Worm (Caenorhabditis elegans): Measurements from ENCODE around the gene grd-7.
A peak's percentile ranks its signal among the peaks of the same experiment; 100 is the strongest.

Gene grd-7

DNA sequence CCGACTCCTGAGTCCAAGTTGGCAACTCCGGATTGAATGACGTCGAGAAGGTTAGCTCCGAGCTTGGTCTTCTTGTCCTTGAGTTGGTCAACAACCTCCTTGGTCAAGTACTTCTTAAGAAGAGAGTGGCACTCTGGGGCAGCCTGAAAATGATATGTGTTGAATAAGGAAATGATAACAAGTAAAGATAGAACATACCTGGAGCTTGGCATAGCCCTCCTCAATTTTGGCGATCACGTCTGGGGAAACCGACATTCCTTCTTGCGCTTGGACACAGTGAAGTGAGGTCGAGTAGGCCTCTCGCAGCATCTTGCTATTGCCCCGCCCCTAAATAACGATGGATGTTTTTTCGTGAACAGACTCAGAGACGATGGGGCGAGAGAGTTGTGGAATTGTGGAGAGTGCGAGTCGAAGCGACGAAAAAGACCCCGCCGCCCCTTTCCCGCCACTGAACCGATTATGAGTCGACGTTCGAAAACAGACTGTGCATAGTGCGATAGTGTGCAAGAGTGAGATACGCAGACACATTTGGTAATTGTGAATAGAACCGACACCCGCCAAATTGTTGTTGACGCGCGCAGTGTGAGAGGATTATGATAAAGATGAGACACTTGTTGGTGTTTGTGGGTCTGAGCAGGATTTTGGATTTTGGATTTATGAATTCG lies 37.0 kb downstream of the grd-7 start (continued):
- TF ChIP-seq nhr-111 (GFP tag; optimal IDR thresholded peaks at IDR 0.05) (no peak), ZK337.2 (GFP tag; IDR thresholded peaks at IDR 0.05) (no peak), ceh-28 (tag; optimal IDR thresholded peaks at IDR 0.05) (no peak), nhr-6 (tag; optimal IDR thresholded peaks at IDR 0.05) (peak; percentile 55)

- TF ChIP-seq ceh-20 (GFP tag; IDR thresholded peaks at IDR 0.05) = 0 out of 2 replicates have a peak, but pooled peaks have one; percentile 8
- no peak for TF ChIP-seq spr-1 (tag; optimal IDR thresholded peaks at IDR 0.05)
- no peak for TF ChIP-seq ctbp-1 (GFP tag; IDR thresholded peaks at IDR 0.05)
- no peak for TF ChIP-seq saeg-2 (GFP tag; IDR thresholded peaks at IDR 0.05)
- TF ChIP-seq set-16 (GFP tag; IDR thresholded peaks at IDR 0.05) = peak; percentile 71
These were observed 38.4 kb downstream of the grd-7 start for ce11 chrX:7230877-7231276.

DNA sequence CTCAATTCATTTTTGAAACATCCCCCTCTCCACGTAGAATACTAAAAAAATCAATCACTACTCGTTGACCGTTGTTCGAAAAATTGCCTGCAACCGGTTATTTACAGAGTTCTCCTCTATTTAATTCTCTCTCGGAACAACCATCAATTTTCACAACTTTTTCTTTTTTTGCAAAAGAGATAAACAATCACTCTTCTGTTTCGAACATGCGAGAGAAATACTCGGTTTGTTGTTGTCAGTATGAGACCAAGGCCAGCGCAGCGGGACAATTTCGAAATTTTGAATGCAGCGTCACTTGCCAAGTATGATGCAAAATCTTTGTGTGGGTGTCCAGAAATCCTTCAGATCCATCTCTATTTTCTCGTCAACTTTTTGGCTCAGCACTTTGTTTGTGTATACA lies 39.0 kb downstream of the grd-7 start:
- TF ChIP-seq ceh-28 (tag; optimal IDR thresholded peaks at IDR 0.05) (no peak), Y75B8A.6 (GFP tag; IDR thresholded peaks at IDR 0.05) (no peak), egl-43 (GFP tag; IDR thresholded peaks at IDR 0.05) (no peak), hmg-1.1 (GFP tag; IDR thresholded peaks at IDR 0.05) (no peak), lin-39 (tag; optimal IDR thresholded peaks at IDR 0.05) (no peak), lin-29 (GFP tag; IDR thresholded peaks at IDR 0.05) (no peak), saeg-2 (GFP tag; IDR thresholded peaks at IDR 0.05) (no peak), ceh-44 (GFP tag; IDR thresholded peaks at IDR 0.05) (no peak), fos-1 (tag; optimal IDR thresholded peaks at IDR 0.05) (no peak), F10B5.3 (tag; optimal IDR thresholded peaks at IDR 0.05) (no peak), lim-7 (GFP tag; IDR thresholded peaks at IDR 0.05) (no peak), lsy-2 (tag; optimal IDR thresholded peaks at IDR 0.05) (peak in 1 of 2 experiments; percentile 59), ztf-7 (tag; optimal IDR thresholded peaks at IDR 0.05) (no peak), zip-11 (GFP tag; IDR thresholded peaks at IDR 0.05) (no peak), nhr-6 (tag; optimal IDR thresholded peaks at IDR 0.05) (no peak), tag-97 (GFP tag; IDR thresholded peaks at IDR 0.05) (no peak), gei-8 (GFP tag; optimal IDR thresholded peaks at IDR 0.05) (no peak), daf-8 (GFP tag; IDR thresholded peaks at IDR 0.05) (no peak), rbr-2 (tag; optimal IDR thresholded peaks at IDR 0.05) (peak; percentile 19), R02D3.7 (tag; optimal IDR thresholded peaks at IDR 0.05) (no peak), ZK337.2 (GFP tag; IDR thresholded peaks at IDR 0.05) (no peak), vab-7 (GFP tag; IDR thresholded peaks at IDR 0.05) (no peak), ama-1 (optimal IDR thresholded peaks at IDR 0.05) (peak; percentile 82), hlh-30 (tag; optimal IDR thresholded peaks at IDR 0.05; ENCODE audit: insufficient read depth) (peak; percentile 29), mdl-1 (tag; optimal IDR thresholded peaks at IDR 0.05) (peak; percentile 7 to 14), snpc-4 (tag; optimal IDR thresholded peaks at IDR 0.05) (no peak), Y48G9A.11 (GFP tag; IDR thresholded peaks at IDR 0.05) (no peak), arid-1 (GFP tag; conservative IDR thresholded peaks at IDR 0.05) (no peak), nhr-77 (tag; optimal IDR thresholded peaks at IDR 0.05) (no peak), duxl-1 (tag; optimal IDR thresholded peaks at IDR 0.05; ENCODE audit: poor library complexity) (peak; percentile 20), mxl-2 (GFP tag; conservative IDR thresholded peaks at IDR 0.05) (no peak), ceh-20 (GFP tag; IDR thresholded peaks at IDR 0.05) (0 out of 2 replicates have a peak, but pooled peaks have one; percentile 28), D1046.2 (GFP tag; IDR thresholded peaks at IDR 0.05) (no peak), lin-15B (tag; optimal IDR thresholded peaks at IDR 0.05) (no peak), dmd-8 (GFP tag; IDR thresholded peaks at IDR 0.05) (no peak), zip-2 (tag; optimal IDR thresholded peaks at IDR 0.05) (no peak), zfp-3 (GFP tag; conservative IDR thresholded peaks at IDR 0.05) (0 out of 2 replicates have a peak, but pooled peaks have one; percentile 44), unc-130 (GFP tag; optimal IDR thresholded peaks at IDR 0.05) (no peak), ZK546.5 (tag; optimal IDR thresholded peaks at IDR 0.05) (no peak), attf-4 (tag; optimal IDR thresholded peaks at IDR 0.05) (no peak), hlh-11 (tag; optimal IDR thresholded peaks at IDR 0.05) (peak; percentile 12), F44E2.7 (GFP tag; IDR thresholded peaks at IDR 0.05) (no peak), tra-1 (GFP tag; IDR thresholded peaks at IDR 0.05) (no peak)

Data from whole organism, L4 larva.